Fruit fly (Drosophila melanogaster) whole organism, larva: ENCODE measurements around the gene Act88F.

Experiments used
- noc ChIP-seq: fragments of 200-800 bp; sonication (Bioruptor generic); optimal IDR thresholded peaks from 3 replicates; lab custom pipeline; 2019; ENCODE audit warnings: missing biosample characterization, mild to moderate bottlenecking, missing genetic modification characterization, moderate library complexity

Act88F gene

dm6 chr3R:15451344-15452107 lies 11.8 kb downstream of the Act88F start:
- TF ChIP-seq noc, result peak; percentile 37

dm6 chr3R:15457386-15458011 lies 17.7 kb downstream of the Act88F start:
- no peak for TF ChIP-seq noc

- peak; percentile 48 for TF ChIP-seq noc
These were observed 18.5 kb downstream of the Act88F start for dm6 chr3R:15458186-15458715.

DNA sequence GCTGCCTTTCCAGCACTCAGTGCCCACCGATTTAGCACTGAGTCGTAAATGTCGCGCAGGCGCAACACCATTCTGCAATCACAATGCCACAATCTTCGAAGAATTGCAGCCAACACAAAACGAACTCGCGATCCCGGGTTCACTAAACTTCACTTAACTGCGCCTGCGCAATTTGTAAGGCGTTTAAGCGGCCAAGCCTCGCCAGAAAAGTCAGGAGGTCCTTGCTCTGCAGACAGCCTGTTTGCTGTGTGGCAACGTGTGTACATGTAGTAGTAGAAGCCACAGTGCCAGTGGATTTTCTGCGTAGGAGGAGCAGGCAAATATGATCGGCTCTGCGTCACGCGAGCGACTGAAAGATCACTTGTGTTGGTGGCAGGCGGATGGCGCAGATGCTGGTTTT lies 23.4 kb downstream of the Act88F start:
- TF ChIP-seq noc, result no peak

- TF ChIP-seq noc, result no peak
These were observed 28.4 kb downstream of the Act88F start for dm6 chr3R:15467991-15468764.

DNA sequence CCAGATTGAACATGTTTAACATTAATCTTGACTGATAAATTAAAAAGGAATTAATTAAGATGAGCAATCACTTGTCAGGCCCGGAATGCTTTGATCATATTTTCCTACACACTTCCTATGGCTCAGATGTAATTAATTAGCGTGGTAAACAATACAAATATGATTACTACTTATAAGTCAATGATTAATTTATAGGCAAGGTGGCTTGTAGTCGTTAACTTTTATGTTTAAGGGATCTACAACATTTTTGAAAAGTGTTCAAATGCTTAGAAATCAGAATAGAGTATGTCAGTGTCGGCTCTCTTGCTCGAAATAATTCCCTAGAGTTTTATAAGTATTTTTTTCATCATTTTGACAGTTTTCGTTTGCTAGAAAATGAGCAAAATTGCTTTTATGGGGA lies 32.0 kb downstream of the Act88F start:
- peak; percentile 29 for TF ChIP-seq noc

dm6 chr3R:15472753-15473212 lies 33.0 kb downstream of the Act88F start:
- TF ChIP-seq noc, result peak; percentile 90

- TF ChIP-seq noc, result no peak
These were observed 33.7 kb downstream of the Act88F start for dm6 chr3R:15473360-15473938.

DNA sequence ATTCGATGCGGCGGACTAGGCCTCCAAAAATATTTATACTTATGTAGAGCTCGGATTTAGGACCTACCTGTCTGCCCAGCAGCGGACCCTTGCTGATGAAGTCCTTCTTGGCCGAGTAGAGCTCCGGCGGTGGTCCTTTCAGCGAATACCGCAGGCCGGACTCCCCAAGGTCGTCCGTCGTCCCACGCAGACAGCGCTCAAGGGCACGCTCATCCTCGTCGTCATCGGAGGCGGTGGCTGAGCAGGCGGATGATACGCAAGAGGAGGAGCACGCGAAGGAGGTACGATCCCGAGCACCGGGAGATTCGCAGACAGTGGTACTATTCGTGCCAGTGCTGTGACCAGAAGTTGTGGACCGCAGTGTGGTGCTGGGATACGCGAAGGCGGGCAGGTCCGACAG lies 35.1 kb downstream of the Act88F start:
- no peak for TF ChIP-seq noc

DNA sequence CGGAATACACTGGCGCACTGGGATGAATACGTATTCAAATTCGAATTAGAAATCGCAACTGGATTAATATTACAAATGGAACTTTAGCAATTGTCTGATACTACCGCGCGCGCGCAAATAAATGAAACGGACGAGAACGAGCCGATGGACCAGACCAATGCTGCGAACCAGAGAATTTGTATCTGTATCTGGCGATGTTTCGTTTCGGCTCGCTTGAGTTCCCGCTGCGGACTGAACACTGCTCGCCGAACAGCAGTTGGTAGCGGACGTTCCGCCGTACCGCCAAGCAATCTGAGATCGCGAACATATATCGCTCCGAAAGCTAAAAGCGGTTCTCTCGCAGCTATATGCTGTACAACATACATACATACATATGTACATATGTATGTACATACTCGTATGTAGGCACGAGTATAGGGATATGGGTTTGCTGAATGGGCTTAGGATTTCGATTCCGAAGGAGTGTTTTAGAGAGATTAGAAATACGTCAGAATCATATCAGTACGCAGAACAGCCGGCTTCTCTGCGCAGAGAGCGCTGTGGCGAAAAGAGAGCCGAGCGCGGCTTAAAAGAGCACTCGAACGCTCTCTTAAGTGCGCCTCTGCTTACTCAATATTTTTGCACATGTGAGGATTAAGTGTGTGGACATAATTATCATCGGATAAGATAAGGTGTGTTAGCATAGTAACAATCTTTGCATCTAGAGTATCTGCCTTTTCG lies 36.4 kb downstream of the Act88F start, which contains the start of gene AdamTS-A:
TSS of gene AdamTS-A (minus strand) at position 221 of the 720 bp plus-strand sequence.
- TF ChIP-seq noc, result no peak

dm6 chr3R:15480068-15480467 lies 40.3 kb downstream of the Act88F start:
- no peak for TF ChIP-seq noc

DNA sequence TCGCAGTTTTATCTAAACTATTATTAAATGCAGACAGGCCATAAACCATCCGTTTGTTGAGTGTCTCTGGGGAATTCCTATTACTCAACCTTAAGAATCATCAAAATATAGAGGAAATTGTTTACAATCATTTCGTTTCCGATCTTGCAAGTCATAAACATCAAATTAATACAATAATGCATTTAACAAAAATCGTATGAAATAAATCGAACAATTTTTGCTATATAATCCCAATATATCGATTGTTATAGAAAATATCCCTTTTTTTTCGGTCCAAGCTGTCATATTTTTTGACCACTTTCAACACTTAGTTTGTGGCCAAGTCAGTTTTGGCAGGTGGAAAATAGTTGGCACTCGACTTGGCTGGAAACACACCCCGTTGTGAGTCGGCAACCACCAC lies 41.8 kb downstream of the Act88F start, which contains the start of gene B9d1:
TSS of gene B9d1 (plus strand) at position 301 of the 400 bp plus-strand sequence.
- no peak for TF ChIP-seq noc

DNA sequence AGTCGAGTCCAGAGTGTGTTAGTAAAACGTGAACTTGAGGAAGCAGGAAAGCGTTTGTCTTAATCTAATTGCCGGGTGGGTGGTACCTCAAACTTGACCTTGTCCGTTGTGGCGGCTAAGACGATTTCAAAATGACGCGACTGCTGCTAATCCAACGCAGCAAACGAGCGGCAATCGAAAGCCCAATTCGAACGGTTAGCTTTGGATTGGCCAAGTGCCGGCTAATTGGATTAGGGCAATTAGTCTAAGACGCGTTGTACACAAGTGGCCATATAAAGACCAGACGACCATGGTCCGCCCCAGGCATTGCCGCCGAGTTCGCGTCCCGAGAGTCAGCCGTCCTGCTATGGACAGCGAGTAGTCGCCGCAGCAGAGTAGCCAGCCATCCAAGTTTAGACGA lies 43.1 kb downstream of the Act88F start, which contains the start of gene Rh6:
TSS of gene Rh6 (plus strand) at position 301 of the 400 bp plus-strand sequence.
- TF ChIP-seq noc, result no peak

DNA sequence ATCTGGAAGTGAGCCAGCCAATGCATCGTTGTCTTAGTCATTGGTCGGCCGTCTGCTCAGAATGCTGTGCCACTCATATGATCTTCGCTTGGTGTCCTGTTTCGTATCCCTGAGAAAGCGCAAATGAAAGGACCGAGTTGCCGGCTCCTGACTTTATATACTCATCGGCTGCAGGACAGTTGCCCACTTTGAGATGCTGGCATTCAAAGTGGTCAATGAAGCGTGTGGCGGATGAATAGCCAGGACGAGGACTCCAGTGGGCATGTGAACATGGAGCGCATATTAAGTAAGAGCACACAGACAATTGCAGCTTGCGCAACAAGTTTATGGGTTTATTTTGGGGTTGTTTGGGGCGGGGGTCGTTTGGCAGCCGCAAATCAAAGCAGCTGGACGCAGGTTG lies 45.5 kb downstream of the Act88F start, which contains the start of gene Trissin:
TSS of gene Trissin (minus strand) at position 101 of the 400 bp plus-strand sequence.
- TF ChIP-seq noc, result no peak

dm6 chr3R:15485866-15486265 lies 46.1 kb downstream of the Act88F start, which contains the start of gene obe:
Gene obe (plus strand): TSS chr3R:15486050.
- TF ChIP-seq noc, result no peak
